Worm (Caenorhabditis elegans): ENCODE data around the gene abl-1.

ce11 chrX:10599719-10600155 lies 24.3 kb downstream of the abl-1 start:
- no peak for TF ChIP-seq B0261.1 (tag; optimal IDR thresholded peaks at IDR 0.05)
- no peak for TF ChIP-seq rcor-1 (GFP tag; IDR thresholded peaks at IDR 0.05)
- TF ChIP-seq ceh-40 (GFP tag; IDR thresholded peaks at IDR 0.05), result no peak
- TF ChIP-seq Y53G8AR.9 (GFP tag; conservative IDR thresholded peaks at IDR 0.05), result no peak
